Fruit fly (Drosophila melanogaster) whole organism, embryonic: Measurements from ENCODE around the gene CG45100.
A peak's percentile ranks its signal among the peaks of the same experiment; 100 is the strongest.

Experiments
- Ada2b ChIP-seq: fragments of 200-800 bp; sonication (Bioruptor generic); IDR thresholded peaks from 2 replicates; pipeline ENCODE4 v1.3.6; 2022; ENCODE audit warnings: missing biosample characterization, missing genetic modification characterization
- Atf6 ChIP-seq: fragments of 200-800 bp; sonication (Bioruptor generic); IDR thresholded peaks from 2 replicates; pipeline ENCODE4 v1.3.6; 2022; ENCODE audit warnings: missing biosample characterization, missing genetic modification characterization
- CG10366 ChIP-seq: fragments of 200-800 bp; sonication (Bioruptor generic); IDR thresholded peaks from 2 replicates; pipeline ENCODE4 v1.3.6; 2022; ENCODE audit warnings: missing biosample characterization, missing genetic modification characterization
- CG10462 ChIP-seq: fragments of 200-800 bp; sonication (Bioruptor generic); optimal IDR thresholded peaks from 2 replicates; lab custom pipeline; 2016; ENCODE audit warnings: missing biosample characterization, missing genetic modification characterization
- CG10979 ChIP-seq: fragments of 200-800 bp; sonication (Bioruptor generic); optimal IDR thresholded peaks from 2 replicates; lab custom pipeline; 2018; ENCODE audit warnings: missing biosample characterization, mild to moderate bottlenecking, missing genetic modification characterization, moderate library complexity
- CG1603 ChIP-seq: fragments of 200-800 bp; sonication (Bioruptor generic); optimal IDR thresholded peaks from 2 replicates; lab custom pipeline; 2019; ENCODE audit warnings: missing biosample characterization, mild to moderate bottlenecking, missing genetic modification characterization, moderate library complexity
- CG16815 ChIP-seq: fragments of 200-800 bp; sonication (Bioruptor generic); optimal IDR thresholded peaks from 3 replicates; lab custom pipeline; 2017; ENCODE audit warnings: missing biosample characterization, mild to moderate bottlenecking, missing genetic modification characterization
- CG18011 ChIP-seq: fragments of 200-800 bp; sonication (Bioruptor generic); optimal IDR thresholded peaks from 2 replicates; lab custom pipeline; 2017; ENCODE audit warnings: missing biosample characterization, missing genetic modification characterization, mild to moderate bottlenecking, moderate library complexity, missing genotype
- CG18262 ChIP-seq: fragments of 200-800 bp; optimal IDR thresholded peaks from 3 replicates; lab custom pipeline; 2019; ENCODE audit warnings: missing biosample characterization, mild to moderate bottlenecking, missing genetic modification characterization, moderate library complexity
- CG30020 ChIP-seq: fragments of 200-800 bp; optimal IDR thresholded peaks from 2 replicates; lab custom pipeline; 2019; ENCODE audit warnings: missing biosample characterization, mild to moderate bottlenecking, missing genetic modification characterization, moderate library complexity
- CG31224 ChIP-seq: fragments of 200-800 bp; sonication (Bioruptor generic); IDR thresholded peaks from 2 replicates; pipeline ENCODE4 v1.3.6; 2022; ENCODE audit warnings: missing biosample characterization, missing genetic modification characterization
- CG33557 ChIP-seq: fragments of 200-800 bp; sonication (Bioruptor generic); optimal IDR thresholded peaks from 2 replicates; lab custom pipeline; 2019; ENCODE audit warnings: missing biosample characterization, mild to moderate bottlenecking, missing genetic modification characterization, moderate library complexity
- CG6254 ChIP-seq: fragments of 200-800 bp; sonication (Bioruptor generic); optimal IDR thresholded peaks from 3 replicates; lab custom pipeline; 2017; ENCODE audit warnings: mild to moderate bottlenecking, missing biosample characterization, missing genetic modification reagents, missing genetic modification characterization
- CG7357 ChIP-seq: fragments of 200-800 bp; sonication (Bioruptor generic); IDR thresholded peaks from 3 replicates; pipeline ENCODE4 v1.3.6; 2022; ENCODE audit warnings: missing biosample characterization, missing genetic modification characterization
- CG7556 ChIP-seq: fragments of 200-800 bp; sonication (Bioruptor generic); optimal IDR thresholded peaks from 2 replicates; lab custom pipeline; 2017; ENCODE audit warnings: missing biosample characterization, mild to moderate bottlenecking, missing genetic modification characterization
- CHES-1-like ChIP-seq: fragments of 200-800 bp; sonication (Bioruptor generic); optimal IDR thresholded peaks from 2 replicates; lab custom pipeline; 2016; ENCODE audit warnings: missing biosample characterization, missing genetic modification characterization
- CoRest ChIP-seq: fragments of 200-800 bp; sonication (Bioruptor generic); optimal IDR thresholded peaks from 3 replicates; lab custom pipeline; 2018; ENCODE audit warnings: missing biosample characterization, mild to moderate bottlenecking, missing genetic modification characterization, moderate library complexity
- D19A ChIP-seq: fragments of 200-800 bp; optimal IDR thresholded peaks from 3 replicates; lab custom pipeline; 2019; ENCODE audit warnings: missing biosample characterization, mild to moderate bottlenecking, missing genetic modification characterization, moderate library complexity
- Doc3 ChIP-seq: fragments of 200-800 bp; sonication (Bioruptor generic); IDR thresholded peaks from 3 replicates; pipeline ENCODE4 v1.3.6; 2022; ENCODE audit warnings: missing biosample characterization, missing genetic modification characterization; ENCODE audit not compliant: partially characterized antibody
- Gsc ChIP-seq: fragments of 200-800 bp; sonication (Bioruptor generic); IDR thresholded peaks from 2 replicates; pipeline ENCODE4 v1.3.6; 2022; ENCODE audit warnings: missing biosample characterization, missing genetic modification characterization
- Hey ChIP-seq: fragments of 200-800 bp; sonication (Bioruptor generic); optimal IDR thresholded peaks from 3 replicates; lab custom pipeline; 2018; ENCODE audit warnings: missing biosample characterization, mild to moderate bottlenecking, missing genetic modification characterization
- Hmx ChIP-seq: fragments of 200-800 bp; sonication (Bioruptor generic); optimal IDR thresholded peaks from 2 replicates; lab custom pipeline; 2016; ENCODE audit warnings: missing biosample characterization, missing genetic modification characterization
- Hr78 ChIP-seq, 2 experiments: fragments of 200-800 bp in 1 of 2; fragments of >200 bp in 1 of 2; sonication (Bioruptor generic) in 1 of 2; optimal IDR thresholded peaks; 2 replicates each; lab custom pipeline; 2017 to 2019; ENCODE audit warnings: missing biosample characterization in 2 of 2, missing genetic modification characterization in 2 of 2, mild to moderate bottlenecking in 1 of 2, moderate library complexity in 1 of 2
- Hsf ChIP-seq: fragments of 200-800 bp; sonication (Bioruptor generic); optimal IDR thresholded peaks from 3 replicates; lab custom pipeline; 2016; ENCODE audit warnings: missing biosample characterization, missing genetic modification characterization
- Jarid2 ChIP-seq: fragments of 200-800 bp; sonication (Bioruptor generic); optimal IDR thresholded peaks from 3 replicates; lab custom pipeline; 2017; ENCODE audit warnings: mild to moderate bottlenecking, missing biosample characterization, missing genetic modification reagents, missing genetic modification characterization
- Max ChIP-seq: fragments of 200-800 bp; sonication (Bioruptor generic); optimal IDR thresholded peaks from 2 replicates; lab custom pipeline; 2016; ENCODE audit warnings: missing biosample characterization, mild to moderate bottlenecking, missing genetic modification characterization
- NC2α ChIP-seq: fragments of 200-800 bp; sonication (Bioruptor generic); optimal IDR thresholded peaks from 2 replicates; lab custom pipeline; 2016; ENCODE audit warnings: missing biosample characterization, missing genetic modification characterization
- NfI ChIP-seq: fragments of 200-800 bp; sonication (Bioruptor generic); optimal IDR thresholded peaks from 3 replicates; lab custom pipeline; 2018; ENCODE audit warnings: missing biosample characterization, mild to moderate bottlenecking, missing genetic modification characterization, moderate library complexity
- Rx ChIP-seq: fragments of 200-800 bp; sonication (Bioruptor generic); IDR thresholded peaks from 2 replicates; pipeline ENCODE4 v1.3.6; 2022; ENCODE audit warnings: missing biosample characterization, missing genetic modification characterization
- Six4 ChIP-seq: fragments of 200-800 bp; sonication (Bioruptor generic); optimal IDR thresholded peaks from 2 replicates; lab custom pipeline; 2016; ENCODE audit warnings: missing biosample characterization, missing genetic modification characterization
- Spps ChIP-seq: fragments of 200-800 bp; sonication (Bioruptor generic); optimal IDR thresholded peaks from 2 replicates; lab custom pipeline; 2018; ENCODE audit warnings: missing biosample characterization, mild to moderate bottlenecking, missing genetic modification characterization
- Taf1 ChIP-seq: fragments of 200-800 bp; sonication (Bioruptor generic); IDR thresholded peaks from 2 replicates; pipeline ENCODE4 v1.3.6; 2022; ENCODE audit warnings: missing biosample characterization, missing genetic modification characterization
- Tbp ChIP-seq: fragments of >200 bp; optimal IDR thresholded peaks from 2 replicates; lab custom pipeline; 2018; ENCODE audit warnings: missing biosample characterization, missing genetic modification characterization
- Usf ChIP-seq: fragments of 200-800 bp; sonication (Bioruptor generic); optimal IDR thresholded peaks from 2 replicates; lab custom pipeline; 2017; ENCODE audit warnings: missing genotype, missing biosample characterization, missing genetic modification characterization
- aop ChIP-seq: fragments of 200-800 bp; sonication (Bioruptor generic); IDR thresholded peaks from 2 replicates; pipeline ENCODE4 v1.3.6; 2022; ENCODE audit warnings: missing biosample characterization, missing genetic modification characterization
- az2 ChIP-seq: fragments of 200-800 bp; sonication (Bioruptor generic); optimal IDR thresholded peaks from 3 replicates; lab custom pipeline; 2016; ENCODE audit warnings: missing biosample characterization, missing genetic modification characterization
- br ChIP-seq: fragments of >200 bp; optimal IDR thresholded peaks from 2 replicates; lab custom pipeline; 2017
- chif ChIP-seq, 2 experiments: fragments of 200-800 bp; sonication (Bioruptor generic); optimal IDR thresholded peaks; 3 replicates each; lab custom pipeline; 2016; ENCODE audit warnings: missing biosample characterization in 2 of 2, missing genetic modification characterization in 2 of 2
- dan ChIP-seq: fragments of 200-800 bp; sonication (Bioruptor generic); IDR thresholded peaks from 2 replicates; pipeline ENCODE4 v1.3.6; 2022; ENCODE audit warnings: missing biosample characterization, missing genetic modification characterization
- dm ChIP-seq: fragments of 200-800 bp; sonication (Bioruptor generic); optimal IDR thresholded peaks from 3 replicates; lab custom pipeline; 2016; ENCODE audit warnings: missing biosample characterization, missing genetic modification characterization
- fd96Cb ChIP-seq: fragments of 200-800 bp; sonication (Bioruptor generic); optimal IDR thresholded peaks from 2 replicates; lab custom pipeline; 2018; ENCODE audit warnings: missing biosample characterization, mild to moderate bottlenecking, missing genetic modification characterization, moderate library complexity
- gce ChIP-seq: fragments of 200-800 bp; sonication (Bioruptor generic); IDR thresholded peaks from 3 replicates; pipeline ENCODE4 v1.3.6; 2022; ENCODE audit warnings: missing biosample characterization, missing genetic modification characterization
- ham ChIP-seq: fragments of 200-800 bp; sonication (Bioruptor generic); IDR thresholded peaks from 2 replicates; pipeline ENCODE4 v1.3.6; 2022; ENCODE audit warnings: missing biosample characterization, missing genetic modification characterization
- insv ChIP-seq, 2 experiments: fragments of 200-800 bp; sonication (Bioruptor generic); optimal IDR thresholded peaks; 3 replicates each; lab custom pipeline; 2016 to 2018; ENCODE audit warnings: missing biosample characterization in 2 of 2, missing genetic modification characterization in 2 of 2
- luna ChIP-seq: fragments of 200-800 bp; sonication (Bioruptor generic); optimal IDR thresholded peaks from 2 replicates; lab custom pipeline; 2016; ENCODE audit warnings: missing biosample characterization, missing genetic modification characterization
- pita ChIP-seq: fragments of 200-800 bp; sonication (Bioruptor generic); optimal IDR thresholded peaks from 2 replicates; lab custom pipeline; 2017; ENCODE audit warnings: missing biosample characterization, mild to moderate bottlenecking, missing genetic modification characterization
- slou ChIP-seq: fragments of 200-800 bp; sonication (Bioruptor generic); optimal IDR thresholded peaks from 3 replicates; lab custom pipeline; 2016; ENCODE audit warnings: missing biosample characterization, missing genetic modification characterization
- slp2 ChIP-seq: fragments of 200-800 bp; sonication (Bioruptor generic); optimal IDR thresholded peaks from 2 replicates; lab custom pipeline; 2016; ENCODE audit warnings: missing biosample characterization, missing genetic modification characterization
- tgo ChIP-seq: fragments of 200-800 bp; sonication (Bioruptor generic); IDR thresholded peaks from 3 replicates; pipeline ENCODE4 v1.3.6; 2022; ENCODE audit warnings: missing biosample characterization, missing genetic modification characterization
- toy ChIP-seq: fragments of 200-800 bp; sonication (Bioruptor generic); IDR thresholded peaks from 2 replicates; pipeline ENCODE4 v1.3.6; 2022; ENCODE audit warnings: missing biosample characterization, missing genetic modification characterization
- usp ChIP-seq: fragments of >200 bp; optimal IDR thresholded peaks from 2 replicates; lab custom pipeline; 2017; ENCODE audit warnings: missing biosample characterization, missing genetic modification characterization
- vfl ChIP-seq: fragments of 200-800 bp; sonication (Bioruptor generic); optimal IDR thresholded peaks from 2 replicates; lab custom pipeline; 2016; ENCODE audit warnings: missing biosample characterization, missing genetic modification characterization

Gene CG45100

dm6 chr3R:5466875-5467274 is 7.5 kb downstream of the CG45100 start, which contains the start of gene RpL35A (continued):
- TF ChIP-seq Jarid2 (GFP tag; lab: Kevin White, UChicago) = no peak
- TF ChIP-seq NC2α (GFP tag; lab: Kevin White, UChicago) = peak; percentile 15
- TF ChIP-seq CG10979 (tag; lab: Kevin White, UChicago) = peak; percentile 60
- TF ChIP-seq CG31224 (GFP tag; lab: Robert Waterston, UW) = no peak
- TF ChIP-seq dan = no peak
- TF ChIP-seq D19A = no peak
- TF ChIP-seq usp (GFP tag; lab: Kevin White, UChicago) = no peak
- no peak for TF ChIP-seq ham (GFP tag; lab: Robert Waterston, UW)
- TF ChIP-seq Tbp (GFP tag; lab: Kevin White, UChicago) = no peak
- no peak for TF ChIP-seq Taf1 (GFP tag; lab: Robert Waterston, UW)
- TF ChIP-seq fd96Cb (tag; lab: Kevin White, UChicago) = no peak
- TF ChIP-seq CG7556 (GFP tag; lab: Kevin White, UChicago) = no peak
- peak; percentile 66 for TF ChIP-seq CG18011 (GFP tag; lab: Kevin White, UChicago)
- no peak for TF ChIP-seq Doc3 (GFP tag; lab: Robert Waterston, UW)
- TF ChIP-seq CG6254 (GFP tag; lab: Kevin White, UChicago) = peak; percentile 59
- no peak for TF ChIP-seq Six4
- TF ChIP-seq luna (GFP tag; lab: Kevin White, UChicago) = peak; percentile 29
- TF ChIP-seq CG33557 = peak; percentile 62
- TF ChIP-seq gce (GFP tag; lab: Robert Waterston, UW) = peak; percentile 80; the same call in 2 of the 3 replicates
- no peak for TF ChIP-seq CG10462 (GFP tag; lab: Kevin White, UChicago)
- peak; percentile 25 for TF ChIP-seq CoRest (tag; lab: Kevin White, UChicago)
- TF ChIP-seq Hmx (GFP tag; lab: Kevin White, UChicago) = no peak
- peak; percentile 56 for TF ChIP-seq vfl (GFP tag; lab: Kevin White, UChicago)
- TF ChIP-seq Hr78 (GFP tag; optimal IDR thresholded peaks at IDR 0.05; lab: Kevin White, UChicago) = no peak
- TF ChIP-seq Hey = peak; percentile 44
- peak; percentile 34; the same call in 1 of the 2 replicates for TF ChIP-seq CG10366 (GFP tag; lab: Robert Waterston, UW)
- TF ChIP-seq CG16815 (GFP tag; lab: Kevin White, UChicago) = no peak
- peak; percentile 37 to 65 for TF ChIP-seq chif (GFP tag; optimal IDR thresholded peaks at IDR 0.05; lab: Kevin White, UChicago)
- TF ChIP-seq Rx (GFP tag; lab: Robert Waterston, UW) = no peak
- TF ChIP-seq tgo = no peak; the same call in 2 of the 3 replicates
- no peak for TF ChIP-seq Ada2b (GFP tag; lab: Robert Waterston, UW)
- peak; percentile 72 for TF ChIP-seq Hsf
- TF ChIP-seq Usf (GFP tag; lab: Kevin White, UChicago) = no peak
- peak; percentile 87 for TF ChIP-seq NfI (GFP tag; lab: Kevin White, UChicago)
- TF ChIP-seq az2 = peak; percentile 36
- TF ChIP-seq slp2 (GFP tag; lab: Kevin White, UChicago) = peak; percentile 57
- TF ChIP-seq CHES-1-like (GFP tag; lab: Kevin White, UChicago) = peak; percentile 72
- TF ChIP-seq br (lab: Kevin White, UChicago) = no peak
- TF ChIP-seq slou = no peak
- no peak for TF ChIP-seq Gsc
- peak; percentile 70 for TF ChIP-seq Max
- peak; percentile 58 for TF ChIP-seq CG18262 (tag; lab: Kevin White, UChicago)
- TF ChIP-seq CG1603 (tag; lab: Kevin White, UChicago) = peak; percentile 73
- peak; percentile 47 for TF ChIP-seq CG30020 (tag; lab: Kevin White, UChicago)
- TF ChIP-seq insv (GFP tag; optimal IDR thresholded peaks at IDR 0.05; lab: Kevin White, UChicago) = peak in 1 of 2 experiments; percentile 61
- TF ChIP-seq Atf6 (GFP tag; lab: Robert Waterston, UW) = peak; percentile 70
- TF ChIP-seq Spps (tag; lab: Kevin White, UChicago) = peak; percentile 50
- TF ChIP-seq dm (GFP tag; lab: Kevin White, UChicago) = peak; percentile 89
- no peak for TF ChIP-seq toy (GFP tag; lab: Robert Waterston, UW)
- no peak for TF ChIP-seq aop
- no peak for TF ChIP-seq CG7357
- TF ChIP-seq pita = no peak
